Worm (Caenorhabditis elegans): Measurements from ENCODE around the gene ZK938.1.

ZK938.1 gene

ce11 chrII:9828502-9828901, 706 bp upstream of the ZK938.1 start:
- TF ChIP-seq aly-1 (tag; optimal IDR thresholded peaks at IDR 0.05), result no peak
- no peak for TF ChIP-seq scrt-1 (GFP tag; IDR thresholded peaks at IDR 0.05)
- TF ChIP-seq tbx-37 (GFP tag; conservative IDR thresholded peaks at IDR 0.05), result no peak
- no peak for TF ChIP-seq ceh-13 (GFP tag; optimal IDR thresholded peaks at IDR 0.05)
- no peak for TF ChIP-seq pes-1 (GFP tag; IDR thresholded peaks at IDR 0.05)
- no peak for TF ChIP-seq tbx-11 (GFP tag; IDR thresholded peaks at IDR 0.05)
- no peak for TF ChIP-seq ets-7 (tag; optimal IDR thresholded peaks at IDR 0.05)
- TF ChIP-seq sea-1 (GFP tag; conservative IDR thresholded peaks at IDR 0.05), result no peak
- TF ChIP-seq hnd-1 (tag; optimal IDR thresholded peaks at IDR 0.05), result no peak
- TF ChIP-seq F13C5.2 (tag; optimal IDR thresholded peaks at IDR 0.05), result no peak
- no peak for TF ChIP-seq ceh-36 (tag; optimal IDR thresholded peaks at IDR 0.05)
- no peak for TF ChIP-seq ama-1 (optimal IDR thresholded peaks at IDR 0.05)
- no peak for TF ChIP-seq hmbx-1 (tag; optimal IDR thresholded peaks at IDR 0.05)
- TF ChIP-seq tra-4 (tag; optimal IDR thresholded peaks at IDR 0.05), result no peak
- no peak for TF ChIP-seq flt-1 (GFP tag; IDR thresholded peaks at IDR 0.05)
- no peak for TF ChIP-seq B0310.2 (tag; optimal IDR thresholded peaks at IDR 0.05)
- TF ChIP-seq hmg-4 (GFP tag; optimal IDR thresholded peaks at IDR 0.05), result no peak

DNA sequence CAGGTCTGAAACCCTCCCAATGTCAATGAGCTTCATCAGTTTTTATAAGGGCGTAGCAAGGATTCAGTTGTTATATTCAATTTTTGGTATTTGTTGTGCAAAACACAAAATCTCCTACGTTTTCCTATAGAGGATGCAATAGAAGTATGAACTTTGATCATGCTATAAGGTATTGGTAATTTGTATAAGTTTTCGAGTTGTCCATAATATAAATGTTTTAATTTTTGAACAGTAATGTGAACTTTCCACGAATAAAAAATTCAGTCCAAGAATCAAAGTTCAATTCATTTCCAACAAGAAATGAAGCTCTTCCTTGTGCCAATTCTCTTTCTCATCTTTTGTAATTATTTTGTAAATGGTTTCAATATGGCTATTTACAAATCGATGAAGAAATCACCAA, 1.8 kb downstream of the ZK938.1 start, which contains the start of gene ZK938.12:
Gene ZK938.12 (plus strand): TSS at position 301 of the 400 bp plus-strand sequence.
- no peak for TF ChIP-seq ceh-13 (GFP tag; optimal IDR thresholded peaks at IDR 0.05)
- no peak for TF ChIP-seq scrt-1 (GFP tag; IDR thresholded peaks at IDR 0.05)
- TF ChIP-seq tbx-11 (GFP tag; IDR thresholded peaks at IDR 0.05), result no peak
- TF ChIP-seq ama-1 (optimal IDR thresholded peaks at IDR 0.05), result no peak
- no peak for TF ChIP-seq sea-1 (GFP tag; conservative IDR thresholded peaks at IDR 0.05)
- no peak for TF ChIP-seq aly-1 (tag; optimal IDR thresholded peaks at IDR 0.05)
- no peak for TF ChIP-seq flt-1 (GFP tag; IDR thresholded peaks at IDR 0.05)
- TF ChIP-seq ets-7 (tag; optimal IDR thresholded peaks at IDR 0.05), result no peak
- no peak for TF ChIP-seq tra-4 (tag; optimal IDR thresholded peaks at IDR 0.05)
- no peak for TF ChIP-seq hmg-4 (GFP tag; optimal IDR thresholded peaks at IDR 0.05)
- no peak for TF ChIP-seq pes-1 (GFP tag; IDR thresholded peaks at IDR 0.05)
- no peak for TF ChIP-seq B0310.2 (tag; optimal IDR thresholded peaks at IDR 0.05)
- no peak for TF ChIP-seq hmbx-1 (tag; optimal IDR thresholded peaks at IDR 0.05)
- no peak for TF ChIP-seq F13C5.2 (tag; optimal IDR thresholded peaks at IDR 0.05)
- TF ChIP-seq ceh-36 (tag; optimal IDR thresholded peaks at IDR 0.05), result no peak
- TF ChIP-seq tbx-37 (GFP tag; conservative IDR thresholded peaks at IDR 0.05), result no peak
- no peak for TF ChIP-seq hnd-1 (tag; optimal IDR thresholded peaks at IDR 0.05)

- TF ChIP-seq pes-1 (GFP tag; IDR thresholded peaks at IDR 0.05) (no peak), hmg-4 (GFP tag; optimal IDR thresholded peaks at IDR 0.05) (no peak)
Measured at ce11 chrII:9833855-9834254, 4.6 kb downstream of the ZK938.1 start, which contains the start of gene ZK938.3. Gene ZK938.3 (minus strand): TSS chrII:9833955.

- TF ChIP-seq tra-4 (tag; optimal IDR thresholded peaks at IDR 0.05) (no peak), flt-1 (GFP tag; IDR thresholded peaks at IDR 0.05) (no peak), ceh-36 (tag; optimal IDR thresholded peaks at IDR 0.05) (no peak), ama-1 (optimal IDR thresholded peaks at IDR 0.05) (no peak), pes-1 (GFP tag; IDR thresholded peaks at IDR 0.05) (no peak), hmbx-1 (tag; optimal IDR thresholded peaks at IDR 0.05) (no peak), sea-1 (GFP tag; conservative IDR thresholded peaks at IDR 0.05) (no peak), aly-1 (tag; optimal IDR thresholded peaks at IDR 0.05) (no peak), tbx-37 (GFP tag; conservative IDR thresholded peaks at IDR 0.05) (no peak), B0310.2 (tag; optimal IDR thresholded peaks at IDR 0.05) (no peak)
Measured at ce11 chrII:9834921-9835320, 5.7 kb downstream of the ZK938.1 start, which contains the start of gene arrd-5. Gene arrd-5 (plus strand): TSS chrII:9835221.

DNA sequence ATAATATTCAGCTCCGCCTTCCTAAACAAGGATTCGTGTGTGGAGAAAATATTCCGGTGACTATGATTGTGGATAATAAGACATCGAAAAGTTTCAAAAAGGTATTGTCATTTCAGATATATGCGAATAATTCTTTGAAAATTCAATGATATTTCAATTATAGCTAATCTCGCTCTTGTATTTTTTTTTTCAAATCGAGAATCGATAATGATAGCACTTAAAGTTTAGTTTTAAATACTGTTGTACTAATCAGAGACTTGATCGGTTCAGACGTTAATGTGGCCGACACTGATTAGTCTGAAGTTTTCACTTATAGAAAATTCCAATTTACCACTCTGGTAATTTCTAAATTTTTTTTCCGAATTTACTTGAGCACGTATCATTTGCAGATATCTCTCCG, 6.8 kb downstream of the ZK938.1 start:
- TF ChIP-seq hmbx-1 (tag; optimal IDR thresholded peaks at IDR 0.05) (no peak), pes-1 (GFP tag; IDR thresholded peaks at IDR 0.05) (no peak), tbx-11 (GFP tag; IDR thresholded peaks at IDR 0.05) (no peak), ets-7 (tag; optimal IDR thresholded peaks at IDR 0.05) (no peak), B0310.2 (tag; optimal IDR thresholded peaks at IDR 0.05) (no peak), hmg-4 (GFP tag; optimal IDR thresholded peaks at IDR 0.05) (no peak), ceh-36 (tag; optimal IDR thresholded peaks at IDR 0.05) (no peak), aly-1 (tag; optimal IDR thresholded peaks at IDR 0.05) (no peak)

- TF ChIP-seq ets-7 (tag; optimal IDR thresholded peaks at IDR 0.05), result no peak
- TF ChIP-seq sea-1 (GFP tag; conservative IDR thresholded peaks at IDR 0.05), result no peak
- TF ChIP-seq aly-1 (tag; optimal IDR thresholded peaks at IDR 0.05), result no peak
- TF ChIP-seq B0310.2 (tag; optimal IDR thresholded peaks at IDR 0.05), result no peak
- TF ChIP-seq tbx-37 (GFP tag; conservative IDR thresholded peaks at IDR 0.05), result no peak
Measured at ce11 chrII:9838260-9838935, 9.2 kb downstream of the ZK938.1 start, which contains the start of gene arrd-4. Gene arrd-4 (minus strand): TSS chrII:9838310.

DNA sequence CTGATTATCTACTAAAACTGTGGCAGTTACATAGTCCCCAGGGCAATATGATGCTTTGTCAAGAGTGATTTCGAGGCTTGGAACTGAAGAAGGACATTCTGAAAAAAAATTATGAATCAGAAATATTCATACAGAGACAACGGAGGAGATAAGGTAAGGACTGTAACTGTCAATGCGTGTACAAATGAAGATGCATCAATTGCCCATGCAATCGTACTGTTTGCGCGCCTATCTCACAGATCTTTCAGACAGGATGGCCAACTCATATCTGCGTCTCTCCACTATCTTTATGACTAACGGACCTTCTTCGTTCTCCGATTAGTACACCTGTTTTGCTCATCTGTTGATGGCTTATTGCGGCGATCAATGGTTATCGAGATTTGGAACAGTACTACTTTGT, 11.1 kb downstream of the ZK938.1 start, which contains the start of gene ZK938.11:
Gene ZK938.11 (minus strand): TSS at position 101 of the 400 bp plus-strand sequence.
- TF ChIP-seq hmbx-1 (tag; optimal IDR thresholded peaks at IDR 0.05) (no peak), tbx-11 (GFP tag; IDR thresholded peaks at IDR 0.05) (no peak), ceh-13 (GFP tag; optimal IDR thresholded peaks at IDR 0.05) (no peak), sea-1 (GFP tag; conservative IDR thresholded peaks at IDR 0.05) (no peak), aly-1 (tag; optimal IDR thresholded peaks at IDR 0.05) (no peak), ceh-36 (tag; optimal IDR thresholded peaks at IDR 0.05) (no peak), flt-1 (GFP tag; IDR thresholded peaks at IDR 0.05) (no peak), F13C5.2 (tag; optimal IDR thresholded peaks at IDR 0.05) (no peak), scrt-1 (GFP tag; IDR thresholded peaks at IDR 0.05) (no peak), B0310.2 (tag; optimal IDR thresholded peaks at IDR 0.05) (no peak), ets-7 (tag; optimal IDR thresholded peaks at IDR 0.05) (no peak), hnd-1 (tag; optimal IDR thresholded peaks at IDR 0.05) (no peak), hmg-4 (GFP tag; optimal IDR thresholded peaks at IDR 0.05) (no peak)
